Worm (Caenorhabditis elegans): ENCODE results near the gene rike-1.

- TF ChIP-seq ama-1 (optimal IDR thresholded peaks at IDR 0.05): no peak
- TF ChIP-seq nhr-12 (tag; optimal IDR thresholded peaks at IDR 0.05): no peak
- no peak for TF ChIP-seq lin-11 (tag; optimal IDR thresholded peaks at IDR 0.05)
- TF ChIP-seq nhr-6 (tag; optimal IDR thresholded peaks at IDR 0.05): no peak
- no peak for TF ChIP-seq unc-62 (GFP tag; optimal IDR thresholded peaks at IDR 0.05)
- TF ChIP-seq ztf-4 (tag; optimal IDR thresholded peaks at IDR 0.05): no peak
- no peak for TF ChIP-seq mdl-1 (tag; optimal IDR thresholded peaks at IDR 0.05)
- TF ChIP-seq snpc-4 (tag; optimal IDR thresholded peaks at IDR 0.05): no peak
- no peak for TF ChIP-seq blmp-1 (tag; optimal IDR thresholded peaks at IDR 0.05; ENCODE audit: insufficient read depth)
- TF ChIP-seq nhr-11 (tag; optimal IDR thresholded peaks at IDR 0.05): no peak
- TF ChIP-seq lin-13 (GFP tag; optimal IDR thresholded peaks at IDR 0.05): no peak
- TF ChIP-seq ZK546.5 (tag; optimal IDR thresholded peaks at IDR 0.05): no peak
- TF ChIP-seq lin-39 (tag; optimal IDR thresholded peaks at IDR 0.05): no peak
Measured at ce11 chrV:14559312-14559711, 13.6 kb upstream of the rike-1 start, which contains the start of gene srt-32.

Data from whole organism, L2 larva.